Worm (Caenorhabditis elegans) whole organism, L3 larva: ENCODE measurements around the gene cht-1.

ENCODE experiments used
- nhr-23 ChIP-seq: fragments of 150-350 bp; optimal IDR thresholded peaks from 2 replicates; lab custom pipeline; 2014; ENCODE audit warnings: missing biosample characterization, missing genetic modification reagents, missing genetic modification characterization
- nhr-76 ChIP-seq: fragments of 150-350 bp; sonication (generic microtip); optimal IDR thresholded peaks from 5 replicates; lab custom pipeline; 2014; ENCODE audit warnings: missing biosample characterization, missing genetic modification characterization
- zag-1 ChIP-seq: fragments of 150-350 bp; optimal IDR thresholded peaks from 2 replicates; lab custom pipeline; 2014; ENCODE audit warnings: missing biosample characterization, missing genetic modification characterization

ce11 chrX:3350306-3350705 lies 49.5 kb downstream of the cht-1 start, which contains the start of gene nspg-4:
- TF ChIP-seq nhr-23 (no peak), zag-1 (no peak), nhr-76 (tag; lab: Kevin White, UChicago) (no peak)
